Fruit fly (Drosophila melanogaster): ENCODE data around the gene CG15036.

- no peak for TF ChIP-seq OdsH (GFP tag; optimal IDR thresholded peaks at IDR 0.05)
- no peak for TF ChIP-seq CG32006 (GFP tag; optimal IDR thresholded peaks at IDR 0.05)
- no peak for TF ChIP-seq dsx (GFP tag; optimal IDR thresholded peaks at IDR 0.05; ENCODE audit: poor library complexity, severe bottlenecking)
- no peak for TF ChIP-seq CG3919 (GFP tag; optimal IDR thresholded peaks at IDR 0.05)
- TF ChIP-seq CG4318 (GFP tag; optimal IDR thresholded peaks at IDR 0.05) = no peak
- no peak for TF ChIP-seq Met (GFP tag; optimal IDR thresholded peaks at IDR 0.05)
- TF ChIP-seq Blimp-1 (GFP tag; optimal IDR thresholded peaks at IDR 0.05) = no peak
- no peak for TF ChIP-seq svp (GFP tag)
- no peak for TF ChIP-seq CG8632 (GFP tag; optimal IDR thresholded peaks at IDR 0.05)
- TF ChIP-seq CG6854 (GFP tag; optimal IDR thresholded peaks at IDR 0.05) = no peak
- no peak for TF ChIP-seq CG6163 (GFP tag; IDR thresholded peaks at IDR 0.05)
- TF ChIP-seq CG8319 (GFP tag; optimal IDR thresholded peaks at IDR 0.05) = no peak
- no peak for TF ChIP-seq Sox102F (GFP tag; optimal IDR thresholded peaks at IDR 0.05)
Observed at dm6 chrX:7422577-7422976, 2.1 kb downstream of the CG15036 start.

Measured in whole organism, prepupa.